Worm (Caenorhabditis elegans) whole organism, early embryonic: ENCODE data around the gene elt-1.

Source experiments
- ama-1 ChIP-seq: fragments of 150-350 bp; optimal IDR thresholded peaks from 2 replicates; lab custom pipeline; 2014
- ceh-36 ChIP-seq: sonication (generic microtip); optimal IDR thresholded peaks from 2 replicates; lab custom pipeline; 2016; ENCODE audit warnings: missing genetic modification characterization, inconsistent platforms, missing compliant biosample characterization
- flt-1 ChIP-seq: fragments of 200-800 bp; sonication (Bioruptor generic); IDR thresholded peaks from 2 replicates; pipeline ENCODE4 v1.3.6; 2022; ENCODE audit warnings: missing genetic modification characterization, missing compliant biosample characterization
- hmbx-1 ChIP-seq: sonication (generic microtip); optimal IDR thresholded peaks from 2 replicates; lab custom pipeline; 2016; ENCODE audit warnings: mild to moderate bottlenecking, missing genetic modification characterization, missing compliant biosample characterization
- hmg-4 ChIP-seq: fragments of 200-800 bp; sonication (Bioruptor generic); optimal IDR thresholded peaks from 2 replicates; lab custom pipeline; 2018; ENCODE audit warnings: mild to moderate bottlenecking, missing genetic modification characterization, missing compliant biosample characterization
- sea-1 ChIP-seq: fragments of 200-800 bp; sonication (Bioruptor generic); conservative IDR thresholded peaks from 2 replicates; pipeline ENCODE4 v1.3.6; 2022; ENCODE audit warnings: missing genetic modification characterization, missing compliant biosample characterization
- tbx-37 ChIP-seq: fragments of 200-800 bp; sonication (Bioruptor generic); conservative IDR thresholded peaks from 2 replicates; pipeline ENCODE4 v1.3.6; 2022; ENCODE audit warnings: missing genetic modification reagents, missing genetic modification characterization, missing compliant biosample characterization

- no peak for TF ChIP-seq ama-1 (lab: Kevin White, UChicago)
- TF ChIP-seq hmbx-1 (tag; lab: Kevin White, UChicago), result no peak
- TF ChIP-seq sea-1, result no peak
- TF ChIP-seq hmg-4 (GFP tag; lab: Kevin White, UChicago), result no peak
- no peak for TF ChIP-seq flt-1 (GFP tag; lab: Robert Waterston, UW)
- no peak for TF ChIP-seq tbx-37
- TF ChIP-seq ceh-36 (tag; lab: Kevin White, UChicago), result no peak
These were observed 2.6 kb downstream of the elt-1 start for ce11 chrIV:9617358-9617757.
